Fruit fly (Drosophila melanogaster) whole organism, embryonic: ENCODE data around the gene Orc2.

Experiments
- Ada2b ChIP-seq: fragments of 200-800 bp; sonication (Bioruptor generic); IDR thresholded peaks from 2 replicates; pipeline ENCODE4 v1.3.6; 2022; ENCODE audit warnings: missing biosample characterization, missing genetic modification characterization
- Atf-2 ChIP-seq: fragments of 200-800 bp; sonication (Bioruptor generic); optimal IDR thresholded peaks from 2 replicates; lab custom pipeline; 2016; ENCODE audit warnings: missing biosample characterization, missing genetic modification characterization
- B-H1 ChIP-seq: fragments of 200-800 bp; sonication (Bioruptor generic); IDR thresholded peaks from 3 replicates; pipeline ENCODE4 v1.3.6; 2022; ENCODE audit warnings: missing biosample characterization, missing genetic modification characterization
- CG1024 ChIP-seq: fragments of 200-800 bp; sonication (Bioruptor generic); IDR thresholded peaks from 2 replicates; pipeline ENCODE4 v1.3.6; 2022; ENCODE audit warnings: missing biosample characterization, missing genetic modification characterization
- CG10267 ChIP-seq: fragments of 200-800 bp; sonication (Bioruptor generic); optimal IDR thresholded peaks from 2 replicates; lab custom pipeline; 2018; ENCODE audit warnings: missing biosample characterization, mild to moderate bottlenecking, missing genetic modification characterization, moderate library complexity
- CG10321 ChIP-seq: fragments of 200-800 bp; sonication (Bioruptor generic); IDR thresholded peaks from 2 replicates; pipeline ENCODE4 v1.3.6; 2022; ENCODE audit warnings: missing biosample characterization, missing genetic modification characterization
- CG10431 ChIP-seq: fragments of 200-800 bp; sonication (Bioruptor generic); optimal IDR thresholded peaks from 3 replicates; lab custom pipeline; 2018; ENCODE audit warnings: missing biosample characterization, mild to moderate bottlenecking, missing genetic modification characterization
- CG11398 ChIP-seq: fragments of 200-800 bp; sonication (Bioruptor generic); optimal IDR thresholded peaks from 2 replicates; lab custom pipeline; 2016; ENCODE audit warnings: missing biosample characterization, missing genetic modification characterization
- CG11456 ChIP-seq: fragments of 200-800 bp; sonication (Bioruptor generic); IDR thresholded peaks from 3 replicates; pipeline ENCODE4 v1.3.6; 2022; ENCODE audit warnings: missing biosample characterization, missing genetic modification characterization
- CG12104 ChIP-seq: fragments of 200-800 bp; sonication (Bioruptor generic); optimal IDR thresholded peaks from 3 replicates; lab custom pipeline; 2016; ENCODE audit warnings: missing biosample characterization, missing genetic modification characterization
- CG13424 ChIP-seq: fragments of 200-800 bp; sonication (Bioruptor generic); optimal IDR thresholded peaks from 2 replicates; lab custom pipeline; 2019; ENCODE audit warnings: missing biosample characterization, mild to moderate bottlenecking, missing genetic modification characterization, moderate library complexity
- CG15269 ChIP-seq: fragments of 200-800 bp; sonication (Bioruptor generic); optimal IDR thresholded peaks from 2 replicates; lab custom pipeline; 2018; ENCODE audit warnings: missing biosample characterization, mild to moderate bottlenecking, missing genetic modification characterization, moderate library complexity
- CG1647 ChIP-seq: fragments of 200-800 bp; sonication (Bioruptor generic); optimal IDR thresholded peaks from 3 replicates; lab custom pipeline; 2016; ENCODE audit warnings: missing biosample characterization, missing genetic modification characterization
- CG16863 ChIP-seq: fragments of 200-800 bp; sonication (Bioruptor generic); optimal IDR thresholded peaks from 3 replicates; lab custom pipeline; 2016; ENCODE audit warnings: missing biosample characterization, missing genetic modification characterization
- CG17361 ChIP-seq: fragments of 200-800 bp; sonication (Bioruptor generic); IDR thresholded peaks from 3 replicates; pipeline ENCODE4 v1.3.6; 2022; ENCODE audit warnings: missing biosample characterization, missing genetic modification characterization
- CG31388 ChIP-seq: fragments of 200-800 bp; sonication (Bioruptor generic); optimal IDR thresholded peaks from 2 replicates; lab custom pipeline; 2016; ENCODE audit warnings: missing biosample characterization, missing genetic modification characterization
- CG3847 ChIP-seq: fragments of 200-800 bp; sonication (Bioruptor generic); IDR thresholded peaks from 2 replicates; pipeline ENCODE4 v1.3.6; 2022; ENCODE audit warnings: missing biosample characterization, missing genetic modification characterization
- CG5180 ChIP-seq: fragments of 200-800 bp; sonication (Bioruptor generic); optimal IDR thresholded peaks from 3 replicates; lab custom pipeline; 2017; ENCODE audit warnings: missing biosample characterization, missing genetic modification characterization, mild to moderate bottlenecking, moderate library complexity, missing genetic modification reagents
- CG5245 ChIP-seq: fragments of 200-800 bp; sonication (Bioruptor generic); optimal IDR thresholded peaks from 3 replicates; lab custom pipeline; 2016; ENCODE audit warnings: missing biosample characterization, missing genetic modification characterization
- CG6689 ChIP-seq: fragments of 200-800 bp; sonication (Bioruptor generic); IDR thresholded peaks from 2 replicates; pipeline ENCODE4 v1.3.6; 2022; ENCODE audit warnings: missing biosample characterization, missing genetic modification characterization
- CG7271 ChIP-seq: fragments of 200-800 bp; sonication (Bioruptor generic); optimal IDR thresholded peaks from 2 replicates; lab custom pipeline; 2018; ENCODE audit warnings: missing biosample characterization, mild to moderate bottlenecking, missing genetic modification characterization, moderate library complexity
- CG7357 ChIP-seq: fragments of 200-800 bp; sonication (Bioruptor generic); IDR thresholded peaks from 3 replicates; pipeline ENCODE4 v1.3.6; 2022; ENCODE audit warnings: missing biosample characterization, missing genetic modification characterization
- CG7839 ChIP-seq: fragments of 200-800 bp; sonication (Bioruptor generic); optimal IDR thresholded peaks from 3 replicates; lab custom pipeline; 2018; ENCODE audit warnings: missing biosample characterization, mild to moderate bottlenecking, missing genetic modification characterization, moderate library complexity
- CG7987 ChIP-seq: fragments of 200-800 bp; sonication (Bioruptor generic); optimal IDR thresholded peaks from 2 replicates; lab custom pipeline; 2018; ENCODE audit warnings: missing biosample characterization, mild to moderate bottlenecking, missing genetic modification characterization, moderate library complexity
- CG8924 ChIP-seq: fragments of 200-800 bp; optimal IDR thresholded peaks from 3 replicates; lab custom pipeline; 2019; ENCODE audit warnings: missing biosample characterization, mild to moderate bottlenecking, missing genetic modification characterization, moderate library complexity
- CrebB ChIP-seq: fragments of 200-800 bp; sonication (Bioruptor generic); optimal IDR thresholded peaks from 3 replicates; lab custom pipeline; 2018; ENCODE audit warnings: missing biosample characterization, mild to moderate bottlenecking, missing genetic modification characterization
- D19B ChIP-seq: fragments of 200-800 bp; sonication (Bioruptor generic); optimal IDR thresholded peaks from 2 replicates; lab custom pipeline; 2017; ENCODE audit warnings: missing biosample characterization, mild to moderate bottlenecking, missing genetic modification characterization
- Deaf1 ChIP-seq: fragments of 200-800 bp; optimal IDR thresholded peaks from 3 replicates; lab custom pipeline; 2019; ENCODE audit warnings: missing biosample characterization, mild to moderate bottlenecking, missing genetic modification characterization, moderate library complexity
- Dip3 ChIP-seq: fragments of 200-800 bp; sonication (Bioruptor generic); optimal IDR thresholded peaks from 3 replicates; lab custom pipeline; 2016; ENCODE audit warnings: missing biosample characterization, missing genetic modification characterization
- Fer2 ChIP-seq: fragments of 200-800 bp; sonication (Bioruptor generic); optimal IDR thresholded peaks from 2 replicates; lab custom pipeline; 2018; ENCODE audit warnings: missing biosample characterization, mild to moderate bottlenecking, missing genetic modification characterization, moderate library complexity
- HHEX ChIP-seq: fragments of 200-800 bp; sonication (Bioruptor generic); optimal IDR thresholded peaks from 3 replicates; lab custom pipeline; 2017; ENCODE audit warnings: missing biosample characterization, mild to moderate bottlenecking, missing genetic modification characterization, missing genetic modification reagents
- HLH3B ChIP-seq: fragments of 200-800 bp; sonication (Bioruptor generic); IDR thresholded peaks from 2 replicates; pipeline ENCODE4 v1.3.6; 2022; ENCODE audit warnings: missing biosample characterization, missing genetic modification characterization
- HLH54F ChIP-seq: fragments of 200-800 bp; sonication (Bioruptor generic); optimal IDR thresholded peaks from 3 replicates; lab custom pipeline; 2016; ENCODE audit warnings: missing biosample characterization, missing genetic modification characterization
- Oaz ChIP-seq: fragments of 200-800 bp; sonication (Bioruptor generic); IDR thresholded peaks from 2 replicates; pipeline ENCODE4 v1.3.6; 2022; ENCODE audit warnings: missing biosample characterization, missing genetic modification characterization
- Sry-δ ChIP-seq: fragments of 200-800 bp; sonication (Bioruptor generic); optimal IDR thresholded peaks from 2 replicates; lab custom pipeline; 2016; ENCODE audit warnings: missing biosample characterization, missing genetic modification characterization
- amos ChIP-seq: fragments of 200-800 bp; sonication (Bioruptor generic); IDR thresholded peaks from 2 replicates; pipeline ENCODE4 v1.3.6; 2022; ENCODE audit warnings: missing biosample characterization, missing genetic modification characterization; ENCODE audit not compliant: partially characterized antibody
- aop ChIP-seq: fragments of 200-800 bp; sonication (Bioruptor generic); IDR thresholded peaks from 2 replicates; pipeline ENCODE4 v1.3.6; 2022; ENCODE audit warnings: missing biosample characterization, missing genetic modification characterization
- ato ChIP-seq: fragments of 200-800 bp; sonication (Bioruptor generic); IDR thresholded peaks from 2 replicates; pipeline ENCODE4 v1.3.6; 2022; ENCODE audit warnings: missing biosample characterization, missing genetic modification characterization; ENCODE audit not compliant: partially characterized antibody
- br ChIP-seq: fragments of >200 bp; optimal IDR thresholded peaks from 2 replicates; lab custom pipeline; 2017
- danr ChIP-seq: fragments of 200-800 bp; sonication (Bioruptor generic); IDR thresholded peaks from 2 replicates; pipeline ENCODE4 v1.3.6; 2022; ENCODE audit warnings: missing biosample characterization, missing genetic modification characterization
- ewg ChIP-seq: fragments of 200-800 bp; sonication (Bioruptor generic); optimal IDR thresholded peaks from 3 replicates; lab custom pipeline; 2017; ENCODE audit warnings: mild to moderate bottlenecking, missing biosample characterization, missing genetic modification reagents, missing genetic modification characterization
- gt ChIP-seq: fragments of 200-800 bp; sonication (Bioruptor generic); IDR thresholded peaks from 2 replicates; pipeline ENCODE4 v1.3.6; 2022; ENCODE audit warnings: missing biosample characterization, missing genetic modification characterization
- hb ChIP-seq: fragments of 200-800 bp; sonication (Bioruptor generic); IDR thresholded peaks from 3 replicates; pipeline ENCODE4 v1.3.6; 2022; ENCODE audit warnings: missing biosample characterization, missing genetic modification characterization; ENCODE audit not compliant: partially characterized antibody
- kah ChIP-seq: fragments of 200-800 bp; sonication (Bioruptor generic); optimal IDR thresholded peaks from 2 replicates; lab custom pipeline; 2018; ENCODE audit warnings: missing biosample characterization, mild to moderate bottlenecking, missing genetic modification characterization
- slbo ChIP-seq: fragments of 200-800 bp; sonication (Bioruptor generic); IDR thresholded peaks from 2 replicates; pipeline ENCODE4 v1.3.6; 2022; ENCODE audit warnings: missing biosample characterization, missing genetic modification characterization
- sna ChIP-seq: fragments of 200-800 bp; sonication (Bioruptor generic); IDR thresholded peaks from 2 replicates; pipeline ENCODE4 v1.3.6; 2022; ENCODE audit warnings: missing biosample characterization, missing genetic modification characterization; ENCODE audit not compliant: partially characterized antibody
- sug ChIP-seq: fragments of 200-800 bp; optimal IDR thresholded peaks from 2 replicates; lab custom pipeline; 2019; ENCODE audit warnings: missing biosample characterization, mild to moderate bottlenecking, missing genetic modification characterization, moderate library complexity
- tap ChIP-seq: fragments of 200-800 bp; optimal IDR thresholded peaks from 3 replicates; lab custom pipeline; 2019; ENCODE audit warnings: missing biosample characterization, mild to moderate bottlenecking, missing genetic modification characterization, moderate library complexity
- tin ChIP-seq: fragments of 200-800 bp; sonication (Bioruptor generic); optimal IDR thresholded peaks from 3 replicates; lab custom pipeline; 2016; ENCODE audit warnings: missing biosample characterization, missing genetic modification characterization
- yki ChIP-seq: fragments of >200 bp; optimal IDR thresholded peaks from 3 replicates; lab custom pipeline; 2018
- z ChIP-seq: fragments of 200-800 bp; sonication (Bioruptor generic); IDR thresholded peaks from 3 replicates; pipeline ENCODE4 v1.3.6; 2022; ENCODE audit warnings: missing biosample characterization, missing genetic modification characterization
- zen2 ChIP-seq: fragments of 200-800 bp; sonication (Bioruptor generic); IDR thresholded peaks from 3 replicates; pipeline ENCODE4 v1.3.6; 2022; ENCODE audit warnings: missing biosample characterization, missing genetic modification characterization; ENCODE audit not compliant: partially characterized antibody

Orc2 gene

dm6 chr3R:13999531-13999930 is 34.8 kb downstream of the Orc2 start (continued):
- TF ChIP-seq danr (GFP tag; lab: Robert Waterston, UW) (no peak), slbo (GFP tag; lab: Robert Waterston, UW) (peak; percentile 27; the same call in 1 of the 2 replicates), CG10267 (tag; lab: Kevin White, UChicago) (peak; percentile 36), CG11398 (GFP tag; lab: Kevin White, UChicago) (no peak), CG1647 (GFP tag; lab: Kevin White, UChicago) (peak; percentile 31), sna (no peak), gt (GFP tag; lab: Robert Waterston, UW) (no peak), CG5245 (peak; percentile 63), CG15269 (tag; lab: Kevin White, UChicago) (no peak), CrebB (tag; lab: Kevin White, UChicago) (no peak), CG6689 (GFP tag; lab: Robert Waterston, UW) (peak; percentile 51; the same call in 1 of the 2 replicates), Oaz (0 out of 2 replicates have a peak, but pooled peaks have one; percentile 17), ewg (GFP tag; lab: Kevin White, UChicago) (peak; percentile 28), aop (GFP tag; lab: Robert Waterston, UW) (no peak), CG7357 (GFP tag; lab: Robert Waterston, UW) (no peak), tin (GFP tag; lab: Kevin White, UChicago) (peak; percentile 87), Deaf1 (tag; lab: Kevin White, UChicago) (peak; percentile 4), zen2 (no peak), HLH3B (GFP tag; lab: Robert Waterston, UW) (peak; percentile 78), hb (GFP tag; lab: Robert Waterston, UW) (no peak), CG3847 (no peak), sug (tag; lab: Kevin White, UChicago) (no peak), D19B (peak; percentile 6), br (lab: Kevin White, UChicago) (no peak), CG13424 (tag; lab: Kevin White, UChicago) (no peak), amos (GFP tag; lab: Robert Waterston, UW) (no peak), Dip3 (no peak), Ada2b (GFP tag; lab: Robert Waterston, UW) (peak; percentile 83), CG7839 (peak; percentile 57), Sry-δ (GFP tag; lab: Kevin White, UChicago) (peak; percentile 40), B-H1 (GFP tag; lab: Robert Waterston, UW) (peak; percentile 59; the same call in 2 of the 3 replicates), CG10321 (GFP tag; lab: Robert Waterston, UW) (no peak), kah (GFP tag; lab: Kevin White, UChicago) (peak; percentile 77), HHEX (GFP tag; lab: Kevin White, UChicago) (peak; percentile 71), z (GFP tag; lab: Robert Waterston, UW) (no peak), Fer2 (tag; lab: Kevin White, UChicago) (no peak), CG7987 (peak; percentile 27), CG1024 (GFP tag; lab: Robert Waterston, UW) (peak; percentile 79), CG8924 (tag; lab: Kevin White, UChicago) (peak; percentile 26), CG31388 (peak; percentile 40), yki (no peak), tap (tag; lab: Kevin White, UChicago) (peak; percentile 86), CG12104 (GFP tag; lab: Kevin White, UChicago) (peak; percentile 68), CG7271 (tag; lab: Kevin White, UChicago) (no peak), CG16863 (GFP tag; lab: Kevin White, UChicago) (no peak), CG10431 (GFP tag; lab: Kevin White, UChicago) (no peak), CG5180 (peak; percentile 72), Atf-2 (GFP tag; lab: Kevin White, UChicago) (no peak), ato (GFP tag; lab: Robert Waterston, UW) (no peak), CG17361 (GFP tag; lab: Robert Waterston, UW) (0 out of 3 replicates have a peak, but pooled peaks have one; percentile 18), CG11456 (GFP tag; lab: Robert Waterston, UW) (peak; percentile 66; the same call in 2 of the 3 replicates), HLH54F (GFP tag; lab: Kevin White, UChicago) (no peak)
